Fruit fly (Drosophila melanogaster): ENCODE results near the gene qua.

dm6 chr2L:17472582-17473524, 24.2 kb downstream of the qua start, which contains the start of gene BicD:
- no peak for TF ChIP-seq psq (optimal IDR thresholded peaks at IDR 0.05)
- no peak for TF ChIP-seq EcR (GFP tag; optimal IDR thresholded peaks at IDR 0.05)
- TF ChIP-seq pan (optimal IDR thresholded peaks at IDR 0.05), result no peak
- TF ChIP-seq Dll (optimal IDR thresholded peaks at IDR 0.05), result no peak
- TF ChIP-seq usp (GFP tag; optimal IDR thresholded peaks at IDR 0.05), result no peak
- TF ChIP-seq CG8478 (optimal IDR thresholded peaks at IDR 0.05), result no peak
